Worm (Caenorhabditis elegans) whole organism, late embryonic: Measurements from ENCODE around the gene nhr-269.

Experiments used
- K02D7.2 ChIP-seq: sonication (generic microtip); optimal IDR thresholded peaks from 2 replicates; lab custom pipeline; 2017; ENCODE audit warnings: mild to moderate bottlenecking, missing genetic modification characterization, missing compliant biosample characterization
- K09A11.1 ChIP-seq: sonication (generic microtip); optimal IDR thresholded peaks from 2 replicates; lab custom pipeline; 2017; ENCODE audit warnings: antibody characterized with exemption, mild to moderate bottlenecking, missing genetic modification characterization, missing compliant biosample characterization; ENCODE audit not compliant: insufficient read depth
- Y22D7AL.16 ChIP-seq: sonication (generic microtip); optimal IDR thresholded peaks from 2 replicates; lab custom pipeline; 2016; ENCODE audit warnings: missing genetic modification characterization, missing compliant biosample characterization
- ahr-1 ChIP-seq: sonication (generic microtip); optimal IDR thresholded peaks from 2 replicates; lab custom pipeline; 2016; ENCODE audit warnings: missing genetic modification characterization, missing compliant biosample characterization
- ceh-14 ChIP-seq: sonication (generic microtip); optimal IDR thresholded peaks from 2 replicates; lab custom pipeline; 2016; ENCODE audit warnings: missing genotype, missing genetic modification characterization, missing compliant biosample characterization
- ceh-2 ChIP-seq: sonication (generic microtip); optimal IDR thresholded peaks from 2 replicates; lab custom pipeline; 2016; ENCODE audit warnings: missing genotype, missing genetic modification characterization, missing compliant biosample characterization
- ceh-22 ChIP-seq: sonication (generic microtip); optimal IDR thresholded peaks from 2 replicates; lab custom pipeline; 2017; ENCODE audit warnings: missing biosample characterization, missing genetic modification characterization
- ceh-34 ChIP-seq: sonication (generic microtip); optimal IDR thresholded peaks from 2 replicates; lab custom pipeline; 2016; ENCODE audit warnings: mild to moderate bottlenecking, missing genetic modification characterization, missing compliant biosample characterization
- ceh-9 ChIP-seq: sonication (generic microtip); optimal IDR thresholded peaks from 2 replicates; lab custom pipeline; 2016; ENCODE audit warnings: mild to moderate bottlenecking, missing genetic modification characterization, inconsistent platforms, missing compliant biosample characterization
- che-1 ChIP-seq: sonication (generic microtip); optimal IDR thresholded peaks from 2 replicates; lab custom pipeline; 2016; ENCODE audit warnings: mild to moderate bottlenecking, missing genetic modification characterization, missing compliant biosample characterization
- dmd-4 ChIP-seq: sonication (generic microtip); optimal IDR thresholded peaks from 2 replicates; lab custom pipeline; 2016; ENCODE audit warnings: borderline replicate concordance, missing genetic modification characterization, missing compliant biosample characterization
- dve-1 ChIP-seq: sonication (generic microtip); optimal IDR thresholded peaks from 2 replicates; lab custom pipeline; 2017; ENCODE audit warnings: antibody characterized with exemption, mild to moderate bottlenecking, missing genetic modification characterization, missing compliant biosample characterization
- elt-2 ChIP-seq: sonication (generic microtip); optimal IDR thresholded peaks from 2 replicates; lab custom pipeline; 2016; ENCODE audit warnings: missing genetic modification reagents, missing genetic modification characterization, missing compliant biosample characterization
- eyg-1 ChIP-seq: sonication (generic microtip); optimal IDR thresholded peaks from 2 replicates; lab custom pipeline; 2016; ENCODE audit warnings: missing genotype, missing genetic modification characterization, missing compliant biosample characterization
- fkh-10 ChIP-seq: fragments of 150-350 bp; optimal IDR thresholded peaks from 2 replicates; lab custom pipeline; 2014; ENCODE audit warnings: missing biosample characterization, missing genetic modification reagents, missing genetic modification characterization
- gmeb-2 ChIP-seq: sonication (generic microtip); optimal IDR thresholded peaks from 2 replicates; lab custom pipeline; 2016; ENCODE audit warnings: missing genetic modification characterization, inconsistent platforms, missing compliant biosample characterization
- hlh-15 ChIP-seq: sonication (generic microtip); optimal IDR thresholded peaks from 2 replicates; lab custom pipeline; 2016; ENCODE audit warnings: missing genetic modification characterization, missing compliant biosample characterization
- hlh-6 ChIP-seq: sonication (generic microtip); optimal IDR thresholded peaks from 2 replicates; lab custom pipeline; 2016; ENCODE audit warnings: missing genotype, missing genetic modification characterization, missing compliant biosample characterization
- hlh-8 ChIP-seq: sonication (generic microtip); optimal IDR thresholded peaks from 2 replicates; lab custom pipeline; 2016; ENCODE audit warnings: missing genotype, missing genetic modification characterization, missing compliant biosample characterization
- lim-6 ChIP-seq: sonication (generic microtip); optimal IDR thresholded peaks from 2 replicates; lab custom pipeline; 2016; ENCODE audit warnings: missing genetic modification characterization, missing compliant biosample characterization
- madf-2 ChIP-seq: sonication (generic microtip); optimal IDR thresholded peaks from 2 replicates; lab custom pipeline; 2017; ENCODE audit warnings: missing genetic modification characterization, missing compliant biosample characterization
- mec-3 ChIP-seq: sonication (generic microtip); optimal IDR thresholded peaks from 2 replicates; lab custom pipeline; 2016; ENCODE audit warnings: borderline replicate concordance, missing genetic modification characterization, missing compliant biosample characterization
- nfya-1 ChIP-seq: sonication (generic microtip); optimal IDR thresholded peaks from 2 replicates; lab custom pipeline; 2017; ENCODE audit warnings: missing genetic modification characterization, mild to moderate bottlenecking, missing compliant biosample characterization, antibody characterized with exemption, moderate library complexity
- nhr-11 ChIP-seq: fragments of 150-350 bp; optimal IDR thresholded peaks from 2 replicates; lab custom pipeline; 2014; ENCODE audit warnings: missing biosample characterization, missing genetic modification characterization
- pag-3 ChIP-seq: sonication (generic microtip); optimal IDR thresholded peaks from 2 replicates; lab custom pipeline; 2016; ENCODE audit warnings: missing compliant biosample characterization, missing genetic modification characterization, borderline replicate concordance
- pat-9 ChIP-seq: fragments of 200-800 bp; sonication (Bioruptor generic); optimal IDR thresholded peaks from 2 replicates; lab custom pipeline; 2018; ENCODE audit warnings: mild to moderate bottlenecking, missing genetic modification characterization, moderate library complexity, missing compliant biosample characterization
- pax-1 ChIP-seq: fragments of 150-350 bp; optimal IDR thresholded peaks from 2 replicates; lab custom pipeline; 2014; ENCODE audit warnings: missing biosample characterization, missing genetic modification characterization
- pha-2 ChIP-seq: sonication (generic microtip); optimal IDR thresholded peaks from 2 replicates; lab custom pipeline; 2017; ENCODE audit warnings: mild to moderate bottlenecking, missing genetic modification characterization, missing compliant biosample characterization
- pqm-1 ChIP-seq: sonication (generic microtip); optimal IDR thresholded peaks from 2 replicates; lab custom pipeline; 2016; ENCODE audit warnings: missing genetic modification characterization, missing compliant biosample characterization
- sox-4 ChIP-seq: sonication (generic microtip); optimal IDR thresholded peaks from 2 replicates; lab custom pipeline; 2017; ENCODE audit warnings: mild to moderate bottlenecking, missing genetic modification characterization, inconsistent platforms, missing compliant biosample characterization
- tbx-2 ChIP-seq: sonication (generic microtip); optimal IDR thresholded peaks from 2 replicates; lab custom pipeline; 2016; ENCODE audit warnings: missing genetic modification characterization, missing compliant biosample characterization
- ttx-3 ChIP-seq: sonication (generic microtip); optimal IDR thresholded peaks from 2 replicates; lab custom pipeline; 2016; ENCODE audit warnings: missing genetic modification reagents, missing genetic modification characterization, missing compliant biosample characterization
- unc-55 ChIP-seq: sonication (generic microtip); optimal IDR thresholded peaks from 2 replicates; lab custom pipeline; 2017; ENCODE audit warnings: missing biosample characterization, missing genetic modification reagents, missing genetic modification characterization
- unc-86 ChIP-seq: sonication (generic microtip); optimal IDR thresholded peaks from 2 replicates; lab custom pipeline; 2016; ENCODE audit warnings: missing genetic modification characterization, missing compliant biosample characterization

nhr-269 gene

ce11 chrV:15398728-15399127, 29.1 kb upstream of the nhr-269 start, which contains the start of gene fbxa-199:
Gene fbxa-199, minus strand, starts transcription at chrV:15398828.
- no peak for TF ChIP-seq fkh-10 (GFP tag; lab: Kevin White, UChicago)
- TF ChIP-seq elt-2 (tag; lab: Kevin White, UChicago), result no peak
- TF ChIP-seq dve-1 (tag; lab: Kevin White, UChicago), result no peak
- TF ChIP-seq eyg-1 (tag; lab: Kevin White, UChicago), result no peak
- no peak for TF ChIP-seq ahr-1 (tag; lab: Kevin White, UChicago)
- no peak for TF ChIP-seq unc-86 (tag; lab: Kevin White, UChicago)
- no peak for TF ChIP-seq ceh-34 (tag; lab: Kevin White, UChicago)
- TF ChIP-seq ceh-9 (tag; lab: Kevin White, UChicago), result no peak
- TF ChIP-seq pax-1 (tag; lab: Kevin White, UChicago), result no peak
- no peak for TF ChIP-seq hlh-8 (tag; lab: Kevin White, UChicago)
- no peak for TF ChIP-seq K09A11.1 (tag; lab: Kevin White, UChicago)
- no peak for TF ChIP-seq ceh-14 (tag; lab: Kevin White, UChicago)
- no peak for TF ChIP-seq ceh-22 (tag; lab: Kevin White, UChicago)

ce11 chrV:15397139-15397538, 27.5 kb upstream of the nhr-269 start:
- TF ChIP-seq fkh-10 (GFP tag; lab: Kevin White, UChicago) (no peak), K09A11.1 (tag; lab: Kevin White, UChicago) (no peak), gmeb-2 (tag; lab: Kevin White, UChicago) (no peak), che-1 (tag; lab: Kevin White, UChicago) (no peak), pag-3 (tag; lab: Kevin White, UChicago) (no peak), ceh-22 (tag; lab: Kevin White, UChicago) (no peak), hlh-6 (tag; lab: Kevin White, UChicago) (no peak), dmd-4 (no peak), tbx-2 (tag; lab: Kevin White, UChicago) (no peak), ceh-2 (tag; lab: Kevin White, UChicago) (no peak), pat-9 (no peak), Y22D7AL.16 (tag; lab: Kevin White, UChicago) (no peak), ahr-1 (tag; lab: Kevin White, UChicago) (no peak), nhr-11 (tag; lab: Kevin White, UChicago) (no peak), mec-3 (tag; lab: Kevin White, UChicago) (no peak), pax-1 (tag; lab: Kevin White, UChicago) (no peak)

- TF ChIP-seq fkh-10 (GFP tag; lab: Kevin White, UChicago) (no peak), hlh-15 (tag; lab: Kevin White, UChicago) (no peak), eyg-1 (tag; lab: Kevin White, UChicago) (no peak), nfya-1 (tag; lab: Kevin White, UChicago) (no peak), dve-1 (tag; lab: Kevin White, UChicago) (no peak), sox-4 (tag; lab: Kevin White, UChicago) (no peak), lim-6 (tag; lab: Kevin White, UChicago) (no peak), ttx-3 (no peak)
Observed at ce11 chrV:15395347-15395746, 25.7 kb upstream of the nhr-269 start, which contains the start of gene cyb-3. Gene cyb-3, plus strand, starts transcription at chrV:15395696.

ce11 chrV:15394906-15395305, 25.3 kb upstream of the nhr-269 start, which contains the start of gene T06E6.1:
Gene T06E6.1, minus strand, starts transcription at chrV:15394961.
- TF ChIP-seq madf-2 (no peak), dmd-4 (no peak), ahr-1 (tag; lab: Kevin White, UChicago) (no peak), pqm-1 (tag; lab: Kevin White, UChicago) (no peak), pha-2 (tag; lab: Kevin White, UChicago) (no peak), unc-55 (GFP tag; lab: Kevin White, UChicago) (no peak), ceh-34 (tag; lab: Kevin White, UChicago) (no peak), fkh-10 (GFP tag; lab: Kevin White, UChicago) (no peak), K02D7.2 (tag; lab: Kevin White, UChicago) (no peak)
